Worm (Caenorhabditis elegans) whole organism, young adult: Measurements from ENCODE around the gene lin-9.
A peak's percentile ranks its signal among the peaks of the same experiment; 100 is the strongest.

ENCODE experiments used
- B0035.1 ChIP-seq: sonication (generic microtip); optimal IDR thresholded peaks from 2 replicates; lab custom pipeline; 2016; ENCODE audit warnings: missing genetic modification characterization, mild to moderate bottlenecking, missing compliant biosample characterization, missing genotype, missing genetic modification reagents
- B0336.3 ChIP-seq: fragments of 200-800 bp; sonication (Bioruptor generic); IDR thresholded peaks from 2 replicates; pipeline ENCODE4 v1.3.6; 2022; ENCODE audit warnings: missing genetic modification characterization, missing compliant biosample characterization
- F22D6.2 ChIP-seq: sonication (generic microtip); optimal IDR thresholded peaks from 2 replicates; lab custom pipeline; 2016; ENCODE audit warnings: mild to moderate bottlenecking, missing genetic modification characterization, missing compliant biosample characterization
- F33H1.4 ChIP-seq: fragments of 200-800 bp; sonication (Bioruptor generic); IDR thresholded peaks from 2 replicates; pipeline ENCODE4 v1.3.6; 2022; ENCODE audit warnings: missing genetic modification reagents, missing genetic modification characterization, missing compliant biosample characterization
- F37B4.10 ChIP-seq: fragments of 200-800 bp; sonication (Bioruptor generic); IDR thresholded peaks from 2 replicates; pipeline ENCODE4 v1.3.6; 2022; ENCODE audit warnings: missing genetic modification characterization, missing compliant biosample characterization
- F39B2.1 ChIP-seq: fragments of 200-800 bp; sonication (Bioruptor generic); IDR thresholded peaks from 2 replicates; pipeline ENCODE4 v1.3.6; 2022; ENCODE audit warnings: missing genetic modification reagents, missing genetic modification characterization, missing compliant biosample characterization
- K11D2.4 ChIP-seq: fragments of 200-800 bp; sonication (Bioruptor generic); IDR thresholded peaks from 2 replicates; pipeline ENCODE4 v1.3.6; 2022; ENCODE audit warnings: missing genetic modification reagents, missing genetic modification characterization, missing compliant biosample characterization
- K12H6.12 ChIP-seq: fragments of 200-800 bp; sonication (Bioruptor generic); optimal IDR thresholded peaks from 2 replicates; lab custom pipeline; 2018; ENCODE audit warnings: mild to moderate bottlenecking, missing genetic modification characterization, missing compliant biosample characterization
- T07F8.4 ChIP-seq: sonication (generic microtip); optimal IDR thresholded peaks from 2 replicates; lab custom pipeline; 2016; ENCODE audit warnings: mild to moderate bottlenecking, missing genetic modification characterization, moderate library complexity, missing compliant biosample characterization
- Y53G8AR.9 ChIP-seq: fragments of 200-800 bp; sonication (Bioruptor generic); conservative IDR thresholded peaks from 2 replicates; pipeline ENCODE4 v1.3.6; 2022; ENCODE audit warnings: missing genetic modification reagents, missing genetic modification characterization, missing compliant biosample characterization
- Y67H2A.10 ChIP-seq: fragments of 200-800 bp; sonication (Bioruptor generic); conservative IDR thresholded peaks from 2 replicates; pipeline ENCODE4 v1.3.6; 2022; ENCODE audit warnings: missing genetic modification reagents, missing genetic modification characterization, missing compliant biosample characterization
- Y79H2A.3 ChIP-seq: fragments of 200-800 bp; sonication (Bioruptor generic); conservative IDR thresholded peaks from 2 replicates; pipeline ENCODE4 v1.3.6; 2022; ENCODE audit warnings: missing genetic modification reagents, missing genetic modification characterization, missing compliant biosample characterization
- ZK185.1 ChIP-seq: sonication (generic microtip); optimal IDR thresholded peaks from 2 replicates; lab custom pipeline; 2016; ENCODE audit warnings: mild to moderate bottlenecking, missing genetic modification characterization, missing compliant biosample characterization; ENCODE audit not compliant: poor library complexity, severe bottlenecking
- aptf-2 ChIP-seq: fragments of 200-800 bp; sonication (Bioruptor generic); conservative IDR thresholded peaks from 2 replicates; pipeline ENCODE4 v1.3.6; 2022; ENCODE audit warnings: missing genetic modification reagents, missing genetic modification characterization, missing compliant biosample characterization
- atf-7 ChIP-seq: sonication (generic microtip); optimal IDR thresholded peaks from 2 replicates; lab custom pipeline; 2017; ENCODE audit warnings: mild to moderate bottlenecking, missing genetic modification characterization, missing compliant biosample characterization
- attf-5 ChIP-seq: fragments of 200-800 bp; sonication (Bioruptor generic); optimal IDR thresholded peaks from 2 replicates; lab custom pipeline; 2018; ENCODE audit warnings: mild to moderate bottlenecking, missing genetic modification characterization, missing compliant biosample characterization
- ccch-3 ChIP-seq: fragments of 200-800 bp; sonication (Bioruptor generic); optimal IDR thresholded peaks from 2 replicates; lab custom pipeline; 2018; ENCODE audit warnings: mild to moderate bottlenecking, missing genetic modification characterization, missing compliant biosample characterization
- ceh-40 ChIP-seq: fragments of 200-800 bp; sonication (Bioruptor generic); IDR thresholded peaks from 2 replicates; pipeline ENCODE4 v1.3.6; 2022; ENCODE audit warnings: missing genetic modification characterization, missing compliant biosample characterization
- ceh-91 ChIP-seq: fragments of 200-800 bp; sonication (Bioruptor generic); IDR thresholded peaks from 2 replicates; pipeline ENCODE4 v1.3.6; 2022; ENCODE audit warnings: missing genetic modification reagents, missing genetic modification characterization, missing compliant biosample characterization
- dox-1 ChIP-seq: fragments of 200-800 bp; sonication (Bioruptor generic); IDR thresholded peaks from 2 replicates; pipeline ENCODE4 v1.3.6; 2022; ENCODE audit warnings: missing genetic modification reagents, missing genetic modification characterization, missing compliant biosample characterization
- dpl-1 ChIP-seq: fragments of 150-350 bp; optimal IDR thresholded peaks from 2 replicates; lab custom pipeline; 2014; ENCODE audit warnings: missing biosample characterization, missing genetic modification reagents, missing genetic modification characterization
- efl-1 ChIP-seq: fragments of 150-350 bp; optimal IDR thresholded peaks from 2 replicates; lab custom pipeline; 2014; ENCODE audit warnings: missing biosample characterization, missing genetic modification reagents, missing genetic modification characterization
- ekl-4 ChIP-seq: fragments of 200-800 bp; sonication (Bioruptor generic); IDR thresholded peaks from 2 replicates; pipeline ENCODE4 v1.3.6; 2022; ENCODE audit warnings: missing genetic modification reagents, missing genetic modification characterization, missing compliant biosample characterization
- gei-17 ChIP-seq: fragments of 200-800 bp; sonication (Bioruptor generic); optimal IDR thresholded peaks from 2 replicates; lab custom pipeline; 2018; ENCODE audit warnings: mild to moderate bottlenecking, missing genetic modification characterization, missing compliant biosample characterization
- hlh-12 ChIP-seq: sonication (generic microtip); optimal IDR thresholded peaks from 2 replicates; lab custom pipeline; 2016; ENCODE audit warnings: missing genetic modification characterization, missing compliant biosample characterization
- hmg-20 ChIP-seq: fragments of 200-800 bp; sonication (Bioruptor generic); IDR thresholded peaks from 2 replicates; pipeline ENCODE4 v1.3.6; 2022; ENCODE audit warnings: missing genetic modification reagents, missing genetic modification characterization, missing compliant biosample characterization
- let-607 ChIP-seq, 2 experiments: fragments of 200-800 bp in 1 of 2; sonication (Bioruptor generic) in 1 of 2; sonication (generic microtip) in 1 of 2; optimal IDR thresholded peaks; 2 replicates each; lab custom pipeline; 2016 to 2018; ENCODE audit warnings: mild to moderate bottlenecking in 2 of 2, missing compliant biosample characterization in 2 of 2, missing genetic modification characterization in 2 of 2, moderate library complexity in 2 of 2, missing genotype in 1 of 2
- lir-1 ChIP-seq: fragments of 200-800 bp; sonication (Bioruptor generic); conservative IDR thresholded peaks from 2 replicates; pipeline ENCODE4 v1.3.6; 2022; ENCODE audit warnings: missing genetic modification reagents, missing genetic modification characterization, missing compliant biosample characterization
- lsy-27 ChIP-seq: sonication (generic microtip); optimal IDR thresholded peaks from 2 replicates; lab custom pipeline; 2017; ENCODE audit warnings: missing genetic modification characterization, mild to moderate bottlenecking, missing compliant biosample characterization, antibody characterized with exemption, missing genotype, borderline replicate concordance; ENCODE audit not compliant: insufficient read depth
- madf-10 ChIP-seq: sonication (generic microtip); optimal IDR thresholded peaks from 2 replicates; lab custom pipeline; 2016; ENCODE audit warnings: mild to moderate bottlenecking, missing genetic modification characterization, missing compliant biosample characterization
- madf-6 ChIP-seq: fragments of 200-800 bp; sonication (Bioruptor generic); IDR thresholded peaks from 2 replicates; pipeline ENCODE4 v1.3.6; 2022; ENCODE audit warnings: missing genetic modification reagents, missing genetic modification characterization, missing compliant biosample characterization
- mes-4 ChIP-seq: sonication (generic microtip); optimal IDR thresholded peaks from 2 replicates; lab custom pipeline; 2016; ENCODE audit warnings: missing genotype, missing genetic modification characterization, missing compliant biosample characterization
- nfyb-1 ChIP-seq: fragments of 200-800 bp; sonication (Bioruptor generic); IDR thresholded peaks from 2 replicates; pipeline ENCODE4 v1.3.6; 2022; ENCODE audit warnings: missing genetic modification reagents, missing genetic modification characterization, missing compliant biosample characterization
- nhr-120 ChIP-seq: fragments of 200-800 bp; sonication (Bioruptor generic); IDR thresholded peaks from 2 replicates; pipeline ENCODE4 v1.3.6; 2022; ENCODE audit warnings: missing genetic modification characterization, missing compliant biosample characterization
- nhr-179 ChIP-seq: sonication (generic microtip); optimal IDR thresholded peaks from 2 replicates; lab custom pipeline; 2016; ENCODE audit warnings: mild to moderate bottlenecking, missing genetic modification characterization, missing compliant biosample characterization
- nhr-27 ChIP-seq: fragments of 200-800 bp; sonication (Bioruptor generic); optimal IDR thresholded peaks from 2 replicates; lab custom pipeline; 2018; ENCODE audit warnings: mild to moderate bottlenecking, missing genetic modification characterization, moderate library complexity, missing compliant biosample characterization
- nhr-90 ChIP-seq: sonication (generic microtip); optimal IDR thresholded peaks from 2 replicates; lab custom pipeline; 2016; ENCODE audit warnings: missing genotype, mild to moderate bottlenecking, missing genetic modification characterization, missing compliant biosample characterization
- pha-4 ChIP-seq: fragments of 150-350 bp; sonication (generic microtip); optimal IDR thresholded peaks from 2 replicates; lab custom pipeline; 2014; ENCODE audit warnings: missing biosample characterization, missing genetic modification reagents, missing genetic modification characterization
- sdz-38 ChIP-seq: sonication (generic microtip); optimal IDR thresholded peaks from 2 replicates; lab custom pipeline; 2016; ENCODE audit warnings: missing genotype, missing genetic modification characterization, missing compliant biosample characterization
- sea-2 ChIP-seq: fragments of 200-800 bp; sonication (Bioruptor generic); IDR thresholded peaks from 2 replicates; pipeline ENCODE4 v1.3.6; 2022; ENCODE audit warnings: missing genetic modification characterization, missing compliant biosample characterization
- sptf-2 ChIP-seq: fragments of 200-800 bp; sonication (Bioruptor generic); optimal IDR thresholded peaks from 2 replicates; lab custom pipeline; 2018; ENCODE audit warnings: mild to moderate bottlenecking, missing genetic modification characterization, missing compliant biosample characterization
- tbp1 ChIP-seq: fragments of 200-800 bp; sonication (Bioruptor generic); optimal IDR thresholded peaks from 2 replicates; lab custom pipeline; 2018; ENCODE audit warnings: mild to moderate bottlenecking, missing genetic modification characterization, missing compliant biosample characterization
- tbx-9 ChIP-seq: sonication (generic microtip); optimal IDR thresholded peaks from 2 replicates; lab custom pipeline; 2016; ENCODE audit warnings: borderline replicate concordance, missing genetic modification characterization, inconsistent platforms, missing compliant biosample characterization
- tlf-1 ChIP-seq: fragments of 200-800 bp; sonication (Bioruptor generic); optimal IDR thresholded peaks from 2 replicates; lab custom pipeline; 2018; ENCODE audit warnings: mild to moderate bottlenecking, missing genetic modification characterization, missing compliant biosample characterization
- xnd-1 ChIP-seq: sonication (generic microtip); optimal IDR thresholded peaks from 2 replicates; lab custom pipeline; 2016; ENCODE audit warnings: missing genotype, missing genetic modification reagents, missing genetic modification characterization, missing compliant biosample characterization
- ztf-18 ChIP-seq: sonication (generic microtip); optimal IDR thresholded peaks from 2 replicates; lab custom pipeline; 2016; ENCODE audit warnings: missing genotype, mild to moderate bottlenecking, missing genetic modification characterization, missing compliant biosample characterization
- ztf-22 ChIP-seq: fragments of 200-800 bp; sonication (Bioruptor generic); optimal IDR thresholded peaks from 2 replicates; lab custom pipeline; 2018; ENCODE audit warnings: mild to moderate bottlenecking, missing genetic modification characterization, moderate library complexity, missing compliant biosample characterization
- ztf-26 ChIP-seq: sonication (generic microtip); optimal IDR thresholded peaks from 2 replicates; lab custom pipeline; 2017; ENCODE audit warnings: missing genetic modification characterization, missing compliant biosample characterization
- ztf-28 ChIP-seq: fragments of 200-800 bp; sonication (Bioruptor generic); IDR thresholded peaks from 2 replicates; pipeline ENCODE4 v1.3.6; 2022; ENCODE audit warnings: missing genetic modification reagents, missing genetic modification characterization, missing compliant biosample characterization

Gene lin-9

ce11 chrIII:8865294-8865766 lies 38.6 kb downstream of the lin-9 start (continued):
- peak; percentile 72 for TF ChIP-seq attf-5 (GFP tag; lab: Kevin White, UChicago)
- no peak for TF ChIP-seq Y79H2A.3 (GFP tag; lab: Robert Waterston, UW)
- no peak for TF ChIP-seq efl-1 (GFP tag; lab: Kevin White, UChicago)
- TF ChIP-seq nhr-90 (tag; lab: Kevin White, UChicago), result peak; percentile 80
- TF ChIP-seq nhr-120 (GFP tag; lab: Robert Waterston, UW), result 0 out of 2 replicates have a peak, but pooled peaks have one; percentile 85
- TF ChIP-seq ztf-22 (GFP tag; lab: Kevin White, UChicago), result peak; percentile 83
- TF ChIP-seq ztf-26 (tag; lab: Kevin White, UChicago), result peak; percentile 87
- peak; percentile 83 for TF ChIP-seq atf-7 (tag; lab: Kevin White, UChicago)
- no peak for TF ChIP-seq lsy-27 (tag; lab: Kevin White, UChicago)
- peak; percentile 74 for TF ChIP-seq gei-17 (GFP tag; lab: Kevin White, UChicago)
- peak; percentile 83 for TF ChIP-seq Y53G8AR.9 (GFP tag; lab: Robert Waterston, UW)
- TF ChIP-seq B0035.1, result peak; percentile 16
- TF ChIP-seq madf-6, result no peak
- TF ChIP-seq mes-4 (tag; lab: Kevin White, UChicago), result no peak
- no peak for TF ChIP-seq sdz-38 (tag; lab: Kevin White, UChicago)
- no peak for TF ChIP-seq Y67H2A.10 (GFP tag; lab: Robert Waterston, UW)
- peak; percentile 73 for TF ChIP-seq ztf-18
- no peak for TF ChIP-seq hlh-12
- peak; percentile 67 for TF ChIP-seq ekl-4 (GFP tag; lab: Robert Waterston, UW)
- peak; percentile 52 for TF ChIP-seq F22D6.2 (tag; lab: Kevin White, UChicago)
- no peak for TF ChIP-seq ceh-40 (GFP tag; lab: Robert Waterston, UW)
- no peak for TF ChIP-seq aptf-2 (GFP tag; lab: Robert Waterston, UW)
- TF ChIP-seq madf-10, result peak; percentile 70
- TF ChIP-seq dpl-1 (GFP tag; lab: Kevin White, UChicago), result no peak
- TF ChIP-seq nhr-27 (tag; lab: Kevin White, UChicago), result peak; percentile 20
- TF ChIP-seq ccch-3 (GFP tag; lab: Kevin White, UChicago), result no peak
- peak; percentile 58 for TF ChIP-seq K12H6.12 (tag; lab: Kevin White, UChicago)
- TF ChIP-seq T07F8.4 (tag; lab: Kevin White, UChicago), result no peak
- TF ChIP-seq ceh-91 (GFP tag; lab: Robert Waterston, UW), result no peak
- peak; percentile 80 for TF ChIP-seq nfyb-1 (GFP tag; lab: Robert Waterston, UW)
- no peak for TF ChIP-seq sptf-2 (GFP tag; lab: Kevin White, UChicago)
- TF ChIP-seq sea-2, result no peak
- peak; percentile 94 for TF ChIP-seq dox-1 (GFP tag; lab: Robert Waterston, UW)
- TF ChIP-seq F33H1.4, result no peak
- no peak for TF ChIP-seq tbx-9 (tag; lab: Kevin White, UChicago)
- peak; percentile 69 for TF ChIP-seq tlf-1 (GFP tag; lab: Kevin White, UChicago)
- 0 out of 2 replicates have a peak, but pooled peaks have one; percentile 82 for TF ChIP-seq F37B4.10 (GFP tag; lab: Robert Waterston, UW)
- peak; percentile 47 to 87 for TF ChIP-seq let-607 (tag; optimal IDR thresholded peaks at IDR 0.05; lab: Kevin White, UChicago)
- TF ChIP-seq F39B2.1 (GFP tag; lab: Robert Waterston, UW), result no peak
- peak; percentile 52 for TF ChIP-seq ZK185.1 (tag; lab: Kevin White, UChicago)
- no peak for TF ChIP-seq ztf-28 (GFP tag; lab: Robert Waterston, UW)
- TF ChIP-seq tbp1 (GFP tag; lab: Kevin White, UChicago), result peak; percentile 67
- TF ChIP-seq nhr-179 (tag; lab: Kevin White, UChicago), result no peak
- TF ChIP-seq hmg-20 (GFP tag; lab: Robert Waterston, UW), result peak; percentile 63; the same call in 1 of the 2 replicates
- no peak for TF ChIP-seq xnd-1 (tag; lab: Kevin White, UChicago)
- peak; percentile 13 for TF ChIP-seq pha-4 (tag; lab: Kevin White, UChicago)
- TF ChIP-seq K11D2.4 (GFP tag; lab: Robert Waterston, UW), result peak; percentile 84
- 0 out of 2 replicates have a peak, but pooled peaks have one; percentile 19 for TF ChIP-seq lir-1 (GFP tag; lab: Robert Waterston, UW)
- peak; percentile 85; the same call in 1 of the 2 replicates for TF ChIP-seq B0336.3 (GFP tag; lab: Robert Waterston, UW)
